Worm (Caenorhabditis elegans): Measurements from ENCODE around the gene F58E1.13.

DNA sequence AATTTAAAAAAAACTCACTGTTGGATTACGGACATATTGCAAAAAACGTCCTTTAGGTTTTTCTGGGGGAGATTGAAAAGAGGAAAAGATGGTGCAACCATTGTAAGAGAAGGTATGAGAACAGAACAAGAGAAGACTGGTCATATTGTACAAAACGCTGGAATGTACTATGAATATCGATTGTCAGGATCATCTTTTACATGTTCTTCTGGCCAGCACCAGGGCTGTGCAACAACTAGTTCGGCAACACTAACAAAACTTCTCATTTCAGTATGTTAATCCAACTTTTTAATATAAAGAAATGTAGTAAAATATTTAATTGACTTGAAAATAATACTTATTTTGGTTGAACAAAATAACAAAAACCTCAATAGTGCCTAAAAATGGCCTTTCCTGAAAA, 7.7 kb upstream of the F58E1.13 start, which contains the start of gene fbxb-47:
- TF ChIP-seq ZK546.5 (tag; optimal IDR thresholded peaks at IDR 0.05): no peak
- no peak for TF ChIP-seq nhr-76 (tag; optimal IDR thresholded peaks at IDR 0.05)
- TF ChIP-seq arid-1 (GFP tag; conservative IDR thresholded peaks at IDR 0.05): no peak
- no peak for TF ChIP-seq egl-27 (tag; optimal IDR thresholded peaks at IDR 0.05)
- TF ChIP-seq spr-1 (tag; optimal IDR thresholded peaks at IDR 0.05): no peak
- no peak for TF ChIP-seq unc-39 (tag; optimal IDR thresholded peaks at IDR 0.05)
- TF ChIP-seq mep-1 (tag; optimal IDR thresholded peaks at IDR 0.05): no peak

All from whole organism, L4 larva.